In genomic region chr2L:8168075-8168474, dm6 we compare ENCODE assay signal across 2 fruit fly cellular contexts.
TF ChIP-seq lines count a peak whose summit lies in the region.

No protein-coding gene starts in this region.

TF ChIP-seq in whole organism, prepupa, 60 proteins besides CTCF, POLR2A, EP300 and RAD21 (continues in another document):
- TF ChIP-seq CG9139 (GFP tag; optimal IDR thresholded peaks at IDR 0.05; lab: Kevin White, UChicago) (no peak), fd85E (GFP tag; optimal IDR thresholded peaks at IDR 0.05; lab: Kevin White, UChicago) (no peak), Hr4 (GFP tag; optimal IDR thresholded peaks at IDR 0.05; lab: Kevin White, UChicago) (peak; percentile 53), fd59A (GFP tag; optimal IDR thresholded peaks at IDR 0.05; lab: Kevin White, UChicago) (no peak), CG3919 (GFP tag; optimal IDR thresholded peaks at IDR 0.05; lab: Kevin White, UChicago) (no peak), Blimp-1 (GFP tag; optimal IDR thresholded peaks at IDR 0.05; lab: Kevin White, UChicago) (no peak), CG16779 (tag; optimal IDR thresholded peaks at IDR 0.05; lab: Kevin White, UChicago) (no peak), esn (GFP tag; optimal IDR thresholded peaks at IDR 0.05; lab: Kevin White, UChicago) (no peak), Lpt (GFP tag; optimal IDR thresholded peaks at IDR 0.05; lab: Kevin White, UChicago) (no peak), Ets21C (GFP tag; optimal IDR thresholded peaks at IDR 0.05; lab: Kevin White, UChicago) (no peak), CG6854 (GFP tag; optimal IDR thresholded peaks at IDR 0.05; lab: Kevin White, UChicago) (no peak), CG11902 (GFP tag; optimal IDR thresholded peaks at IDR 0.05; lab: Kevin White, UChicago) (no peak), CG32006 (GFP tag; optimal IDR thresholded peaks at IDR 0.05; lab: Kevin White, UChicago) (peak; percentile 64), Ets96B (tag; optimal IDR thresholded peaks at IDR 0.05; lab: Kevin White, UChicago) (no peak), Met (GFP tag; optimal IDR thresholded peaks at IDR 0.05; lab: Kevin White, UChicago) (no peak), acj6 (GFP tag; optimal IDR thresholded peaks at IDR 0.05; lab: Kevin White, UChicago) (no peak), salr (GFP tag; optimal IDR thresholded peaks at IDR 0.05; lab: Kevin White, UChicago) (no peak), net (GFP tag; optimal IDR thresholded peaks at IDR 0.05; lab: Kevin White, UChicago) (peak; percentile 40), Hr39 (GFP tag; optimal IDR thresholded peaks at IDR 0.05; lab: Kevin White, UChicago) (no peak), OdsH (GFP tag; optimal IDR thresholded peaks at IDR 0.05; lab: Kevin White, UChicago) (no peak), Eip75B (GFP tag; optimal IDR thresholded peaks at IDR 0.05; lab: Kevin White, UChicago) (no peak), lz (GFP tag; optimal IDR thresholded peaks at IDR 0.05; lab: Kevin White, UChicago) (no peak), achi (GFP tag; optimal IDR thresholded peaks at IDR 0.05; lab: Kevin White, UChicago) (no peak), CG11294 (GFP tag; IDR thresholded peaks at IDR 0.05; lab: Robert Waterston, UW) (no peak), CG4318 (GFP tag; optimal IDR thresholded peaks at IDR 0.05; lab: Kevin White, UChicago) (no peak), CG6163 (GFP tag; IDR thresholded peaks at IDR 0.05; lab: Robert Waterston, UW) (0 out of 3 replicates have a peak, but pooled peaks have one; percentile 35), CG1621 (tag; optimal IDR thresholded peaks at IDR 0.05; lab: Kevin White, UChicago) (no peak), Sox14 (GFP tag; optimal IDR thresholded peaks at IDR 0.05; lab: Kevin White, UChicago) (no peak), CG6792 (GFP tag; optimal IDR thresholded peaks at IDR 0.05; lab: Kevin White, UChicago) (no peak), svp (GFP tag; lab: Kevin White, UChicago) (no peak), CG34406 (GFP tag; optimal IDR thresholded peaks at IDR 0.05; lab: Kevin White, UChicago) (no peak), CG11762 (GFP tag; optimal IDR thresholded peaks at IDR 0.05; lab: Kevin White, UChicago; ENCODE audit: insufficient read depth) (no peak), vri (GFP tag; optimal IDR thresholded peaks at IDR 0.05; lab: Kevin White, UChicago) (no peak), CG8319 (GFP tag; optimal IDR thresholded peaks at IDR 0.05; lab: Kevin White, UChicago) (no peak), dac (GFP tag; optimal IDR thresholded peaks at IDR 0.05; lab: Kevin White, UChicago) (no peak), Eip93F (GFP tag; optimal IDR thresholded peaks at IDR 0.05; lab: Kevin White, UChicago) (no peak), Hr38 (GFP tag; optimal IDR thresholded peaks at IDR 0.05; lab: Kevin White, UChicago) (no peak), pdm3 (GFP tag; optimal IDR thresholded peaks at IDR 0.05; lab: Kevin White, UChicago) (peak; percentile 16), Smox (GFP tag; optimal IDR thresholded peaks at IDR 0.05; lab: Kevin White, UChicago) (no peak), Sox15 (GFP tag; optimal IDR thresholded peaks at IDR 0.05; lab: Kevin White, UChicago) (no peak), CG6808 (GFP tag; optimal IDR thresholded peaks at IDR 0.05; lab: Kevin White, UChicago) (no peak), CG15336 (GFP tag; IDR thresholded peaks at IDR 0.05; lab: Robert Waterston, UW) (peak; percentile 47), ss (GFP tag; optimal IDR thresholded peaks at IDR 0.05; lab: Kevin White, UChicago) (no peak), topi (GFP tag; optimal IDR thresholded peaks at IDR 0.05; lab: Kevin White, UChicago) (no peak), CG7368 (GFP tag; optimal IDR thresholded peaks at IDR 0.05; lab: Kevin White, UChicago) (no peak), CG10669 (GFP tag; optimal IDR thresholded peaks at IDR 0.05; lab: Kevin White, UChicago) (no peak), eg (GFP tag; IDR thresholded peaks at IDR 0.05; lab: Robert Waterston, UW) (peak; percentile 49; the same call in 2 of the 3 replicates), cyc (GFP tag; optimal IDR thresholded peaks at IDR 0.05; lab: Kevin White, UChicago) (no peak), fkh (GFP tag; optimal IDR thresholded peaks at IDR 0.05; lab: Kevin White, UChicago) (no peak)

TF ChIP-seq in whole organism, pupa, 21 proteins besides CTCF, POLR2A, EP300 and RAD21:
- TF ChIP-seq CG12605 (GFP tag; IDR thresholded peaks at IDR 0.05; lab: Robert Waterston, UW) (no peak), Pif1A (GFP tag; optimal IDR thresholded peaks at IDR 0.05; lab: Kevin White, UChicago) (peak; percentile 12), CG14655 (GFP tag; optimal IDR thresholded peaks at IDR 0.05; lab: Kevin White, UChicago) (peak; percentile 30), CG32121 (GFP tag; IDR thresholded peaks at IDR 0.05; lab: Robert Waterston, UW) (no peak), CG8301 (tag; optimal IDR thresholded peaks at IDR 0.05; lab: Kevin White, UChicago) (peak; percentile 25)
